Worm (Caenorhabditis elegans) whole organism, early embryonic: ENCODE measurements around the gene Y102A11A.3.

Source experiments
- B0310.2 ChIP-seq: sonication (generic microtip); optimal IDR thresholded peaks from 2 replicates; lab custom pipeline; 2016; ENCODE audit warnings: mild to moderate bottlenecking, missing genetic modification characterization, missing compliant biosample characterization
- aly-1 ChIP-seq: sonication (generic microtip); optimal IDR thresholded peaks from 2 replicates; lab custom pipeline; 2016; ENCODE audit warnings: missing genetic modification characterization, missing compliant biosample characterization
- ama-1 ChIP-seq: fragments of 150-350 bp; optimal IDR thresholded peaks from 2 replicates; lab custom pipeline; 2014
- ceh-13 ChIP-seq: fragments of 200-800 bp; sonication (Bioruptor generic); optimal IDR thresholded peaks from 2 replicates; lab custom pipeline; 2018; ENCODE audit warnings: mild to moderate bottlenecking, missing genetic modification characterization, missing compliant biosample characterization
- flt-1 ChIP-seq: fragments of 200-800 bp; sonication (Bioruptor generic); IDR thresholded peaks from 2 replicates; pipeline ENCODE4 v1.3.6; 2022; ENCODE audit warnings: missing genetic modification characterization, missing compliant biosample characterization
- hmbx-1 ChIP-seq: sonication (generic microtip); optimal IDR thresholded peaks from 2 replicates; lab custom pipeline; 2016; ENCODE audit warnings: mild to moderate bottlenecking, missing genetic modification characterization, missing compliant biosample characterization
- hnd-1 ChIP-seq: sonication (generic microtip); optimal IDR thresholded peaks from 2 replicates; lab custom pipeline; 2016; ENCODE audit warnings: missing genetic modification characterization, missing compliant biosample characterization
- sea-1 ChIP-seq: fragments of 200-800 bp; sonication (Bioruptor generic); conservative IDR thresholded peaks from 2 replicates; pipeline ENCODE4 v1.3.6; 2022; ENCODE audit warnings: missing genetic modification characterization, missing compliant biosample characterization

ce11 chrX:1977708-1978107 is 41.2 kb upstream of the Y102A11A.3 start, which contains the start of gene F52D2.12:
- no peak for TF ChIP-seq hmbx-1 (tag; lab: Kevin White, UChicago)
- TF ChIP-seq sea-1 (GFP tag; lab: Robert Waterston, UW), result no peak
- no peak for TF ChIP-seq hnd-1
- TF ChIP-seq aly-1 (tag; lab: Kevin White, UChicago), result no peak
- no peak for TF ChIP-seq ama-1 (lab: Kevin White, UChicago)
- no peak for TF ChIP-seq flt-1
- TF ChIP-seq B0310.2, result no peak
- no peak for TF ChIP-seq ceh-13 (GFP tag; lab: Kevin White, UChicago)
